Worm (Caenorhabditis elegans): ENCODE measurements around the gene hsp-1.
A peak's percentile ranks its signal among the peaks of the same experiment; 100 is the strongest.

hsp-1 gene

DNA sequence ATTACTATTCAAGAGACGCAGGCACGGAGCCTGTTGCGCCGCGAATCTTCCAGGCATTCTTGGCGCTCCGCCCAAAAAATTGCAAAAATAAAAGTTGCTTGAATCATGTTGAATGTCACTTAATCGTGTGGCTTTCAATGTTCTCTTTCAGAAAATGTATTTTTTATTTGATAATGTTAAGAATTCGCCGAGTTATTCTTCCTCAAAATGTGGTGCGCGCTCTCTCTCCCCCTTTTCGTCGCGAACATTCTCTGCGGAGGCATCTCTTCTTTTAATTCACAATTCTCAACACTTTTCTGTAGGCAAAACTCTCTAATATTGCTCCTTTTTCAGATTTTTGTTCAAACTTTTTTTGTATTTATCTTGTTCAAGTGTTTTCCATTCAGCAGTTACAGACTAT is 396 bp upstream of the hsp-1 start:
- TF ChIP-seq dao-5 (tag; optimal IDR thresholded peaks at IDR 0.05): peak; percentile 8
- peak; percentile 93 for TF ChIP-seq W03F9.2 (tag; optimal IDR thresholded peaks at IDR 0.05)
- TF ChIP-seq him-1 (tag; optimal IDR thresholded peaks at IDR 0.05): peak; percentile 98

DNA sequence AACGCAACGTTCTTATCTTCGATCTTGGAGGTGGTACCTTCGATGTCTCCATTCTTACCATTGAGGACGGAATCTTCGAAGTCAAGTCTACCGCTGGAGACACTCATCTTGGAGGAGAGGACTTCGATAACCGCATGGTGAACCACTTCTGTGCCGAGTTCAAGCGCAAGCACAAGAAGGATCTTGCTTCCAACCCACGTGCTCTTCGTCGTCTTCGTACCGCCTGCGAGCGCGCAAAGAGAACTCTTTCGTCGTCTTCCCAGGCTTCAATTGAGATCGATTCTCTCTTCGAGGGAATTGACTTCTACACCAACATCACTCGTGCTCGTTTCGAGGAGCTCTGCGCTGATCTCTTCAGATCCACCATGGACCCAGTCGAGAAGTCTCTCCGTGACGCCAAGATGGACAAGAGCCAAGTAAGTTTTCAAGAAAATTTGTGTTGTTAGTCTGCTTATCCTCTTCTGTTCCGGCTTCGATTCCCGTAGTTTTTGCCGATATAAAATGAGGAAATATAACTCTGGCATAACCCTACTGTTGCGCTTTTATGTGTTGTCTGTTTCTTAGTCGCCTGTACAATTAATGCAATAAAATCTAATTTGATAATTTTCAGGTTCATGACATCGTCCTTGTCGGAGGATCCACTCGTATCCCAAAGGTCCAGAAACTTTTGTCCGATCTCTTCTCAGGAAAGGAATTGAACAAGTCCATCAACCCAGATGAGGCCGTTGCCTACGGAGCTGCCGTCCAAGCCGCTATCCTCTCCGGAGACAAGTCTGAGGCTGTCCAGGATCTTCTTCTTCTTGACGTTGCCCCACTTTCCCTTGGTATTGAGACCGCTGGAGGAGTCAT is 1.1 kb downstream of the hsp-1 start:
- no peak for TF ChIP-seq W03F9.2 (tag; optimal IDR thresholded peaks at IDR 0.05)
- TF ChIP-seq dao-5 (tag; optimal IDR thresholded peaks at IDR 0.05): no peak
- TF ChIP-seq him-1 (tag; optimal IDR thresholded peaks at IDR 0.05): no peak

DNA sequence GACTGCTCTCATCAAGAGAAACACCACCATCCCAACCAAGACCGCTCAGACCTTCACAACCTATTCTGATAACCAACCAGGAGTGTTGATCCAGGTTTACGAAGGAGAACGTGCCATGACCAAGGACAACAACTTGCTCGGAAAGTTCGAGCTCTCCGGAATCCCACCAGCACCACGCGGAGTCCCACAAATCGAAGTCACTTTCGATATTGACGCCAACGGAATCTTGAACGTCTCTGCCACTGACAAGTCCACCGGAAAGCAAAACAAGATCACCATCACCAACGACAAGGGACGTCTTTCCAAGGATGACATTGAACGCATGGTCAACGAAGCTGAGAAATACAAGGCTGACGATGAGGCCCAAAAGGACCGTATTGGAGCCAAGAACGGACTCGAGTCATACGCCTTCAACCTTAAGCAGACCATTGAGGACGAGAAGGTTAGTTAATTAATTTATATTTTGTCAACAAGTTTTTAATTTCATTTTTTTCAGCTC is 1.7 kb downstream of the hsp-1 start:
- TF ChIP-seq W03F9.2 (tag; optimal IDR thresholded peaks at IDR 0.05) (no peak), him-1 (tag; optimal IDR thresholded peaks at IDR 0.05) (no peak), dao-5 (tag; optimal IDR thresholded peaks at IDR 0.05) (no peak)

DNA sequence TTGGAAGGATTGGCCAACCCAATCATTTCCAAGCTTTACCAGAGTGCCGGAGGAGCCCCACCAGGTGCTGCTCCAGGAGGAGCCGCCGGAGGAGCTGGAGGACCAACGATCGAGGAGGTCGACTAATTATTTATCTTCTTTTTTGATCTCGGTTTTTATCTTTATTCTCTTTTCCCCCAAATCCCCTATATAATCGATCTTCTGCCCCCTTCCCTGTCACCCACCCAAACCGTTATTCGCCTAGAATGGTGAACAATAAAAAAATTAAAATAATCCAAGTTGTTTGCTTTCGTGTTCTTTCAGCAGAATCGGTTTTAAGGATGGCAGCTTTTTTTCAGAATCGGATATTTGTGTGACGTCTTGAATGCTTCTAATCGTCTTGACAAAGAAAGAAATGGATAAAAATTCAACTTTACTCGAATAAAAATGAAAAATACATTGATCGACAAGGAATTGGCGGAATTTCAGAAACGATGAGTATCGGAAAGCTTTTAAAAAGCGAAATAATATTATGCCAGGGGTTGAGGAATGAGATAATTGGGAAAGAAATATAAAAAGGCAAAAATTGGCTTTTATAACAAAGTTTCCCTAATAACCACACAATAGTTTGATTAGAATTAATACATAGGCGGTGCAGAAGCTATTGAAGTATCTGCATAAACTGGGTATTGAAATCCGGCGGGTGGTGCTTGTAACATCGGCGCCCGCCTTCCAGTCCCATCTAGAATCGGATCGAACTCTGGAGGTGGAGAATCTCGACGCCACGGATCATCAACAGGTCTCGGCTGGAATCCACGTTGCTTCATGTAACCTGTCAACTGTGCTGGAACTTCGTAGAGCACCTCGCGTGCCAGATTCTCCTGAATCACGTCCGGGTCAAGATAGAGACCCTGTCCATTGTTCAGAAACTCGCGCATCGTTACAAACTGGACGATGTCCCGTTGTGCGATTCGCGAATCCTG is 2.6 kb downstream of the hsp-1 start:
- TF ChIP-seq him-1 (tag; optimal IDR thresholded peaks at IDR 0.05) (peak; percentile 58), W03F9.2 (tag; optimal IDR thresholded peaks at IDR 0.05) (peak; percentile 91), dao-5 (tag; optimal IDR thresholded peaks at IDR 0.05) (no peak)

DNA sequence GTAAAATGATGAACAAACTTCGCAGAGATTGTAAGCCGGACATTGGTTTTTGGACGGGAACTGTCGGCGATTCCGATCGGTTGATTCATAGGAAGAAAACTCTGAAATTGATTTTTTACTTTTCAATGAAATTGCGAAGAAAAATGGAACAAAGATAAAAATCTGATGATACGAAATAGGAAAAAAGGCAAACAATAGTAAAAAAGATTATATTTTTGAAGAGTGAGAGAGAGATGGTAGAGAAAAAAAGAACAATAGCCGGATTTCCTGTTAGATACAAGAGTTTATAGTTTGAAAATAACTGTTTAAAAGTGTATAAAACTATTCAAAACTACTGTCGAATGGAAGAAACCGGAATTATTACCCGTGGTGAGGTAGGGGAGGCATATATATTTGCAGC is 5.3 kb downstream of the hsp-1 start, which contains the start of gene nra-1:
TSS of gene nra-1 (minus strand) at position 101 of the 400 bp plus-strand sequence.
- TF ChIP-seq him-1 (tag; optimal IDR thresholded peaks at IDR 0.05) (no peak), W03F9.2 (tag; optimal IDR thresholded peaks at IDR 0.05) (no peak), dao-5 (tag; optimal IDR thresholded peaks at IDR 0.05) (no peak)

DNA sequence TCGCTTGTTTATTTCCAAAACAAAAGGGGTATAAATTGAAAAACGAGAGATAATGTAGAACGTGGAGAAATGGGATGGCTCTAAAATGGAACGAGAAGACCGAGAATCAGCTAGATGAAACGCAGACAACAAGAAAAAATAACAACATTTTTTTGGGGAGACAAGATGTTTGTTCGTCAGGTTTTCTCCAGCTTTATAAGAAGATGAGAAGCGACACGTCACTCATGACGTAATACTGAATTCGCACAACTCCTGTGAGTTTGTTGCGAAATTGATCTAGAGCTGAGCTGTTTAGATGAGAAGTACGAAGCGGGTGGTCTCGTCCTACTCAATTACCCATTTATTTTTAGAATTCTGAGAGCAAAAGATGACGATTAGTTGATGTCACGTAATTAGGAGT is 6.5 kb downstream of the hsp-1 start:
- no peak for TF ChIP-seq W03F9.2 (tag; optimal IDR thresholded peaks at IDR 0.05)
- no peak for TF ChIP-seq him-1 (tag; optimal IDR thresholded peaks at IDR 0.05)
- no peak for TF ChIP-seq dao-5 (tag; optimal IDR thresholded peaks at IDR 0.05)

DNA sequence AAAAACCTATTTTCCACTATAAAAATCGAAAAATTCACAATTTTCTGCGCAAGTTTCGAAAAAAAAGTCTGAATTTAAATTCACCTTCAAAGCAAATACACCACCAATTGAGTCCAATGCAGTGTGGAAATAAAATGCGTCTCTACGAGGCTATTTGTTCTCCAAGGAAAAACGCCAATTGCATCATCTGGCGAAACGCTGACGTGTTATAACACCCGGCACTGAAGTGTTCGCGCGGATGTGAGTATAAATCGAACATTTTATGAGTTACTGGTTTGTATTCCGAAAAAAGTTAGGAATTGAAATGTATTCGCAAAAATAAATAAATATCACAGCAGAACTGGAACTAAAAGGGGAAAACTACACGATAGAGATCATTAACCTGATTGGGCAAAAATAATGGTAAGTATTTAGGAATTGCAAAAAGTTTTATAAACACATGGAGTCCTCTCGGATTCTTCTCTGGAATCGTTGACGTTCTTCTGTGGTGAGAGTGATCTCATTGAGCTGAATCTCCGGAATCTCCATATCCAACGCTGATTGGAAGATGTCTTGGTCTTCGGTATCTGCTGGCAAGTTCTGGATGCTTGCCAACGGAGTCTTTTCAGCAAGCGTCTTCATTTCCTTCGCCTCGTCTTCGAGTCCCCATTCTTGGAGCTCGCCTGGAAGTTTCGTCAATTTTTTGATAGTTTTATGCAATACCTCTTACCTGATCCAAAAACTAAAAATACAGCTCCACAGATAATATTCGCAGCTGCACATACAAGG is 9.3 kb downstream of the hsp-1 start, which contains the start of gene zipt-7.1:
TSS of gene zipt-7.1 (minus strand) at position 232 of the 768 bp plus-strand sequence.
- TF ChIP-seq W03F9.2 (tag; optimal IDR thresholded peaks at IDR 0.05): no peak
- no peak for TF ChIP-seq him-1 (tag; optimal IDR thresholded peaks at IDR 0.05)
- no peak for TF ChIP-seq dao-5 (tag; optimal IDR thresholded peaks at IDR 0.05)

DNA sequence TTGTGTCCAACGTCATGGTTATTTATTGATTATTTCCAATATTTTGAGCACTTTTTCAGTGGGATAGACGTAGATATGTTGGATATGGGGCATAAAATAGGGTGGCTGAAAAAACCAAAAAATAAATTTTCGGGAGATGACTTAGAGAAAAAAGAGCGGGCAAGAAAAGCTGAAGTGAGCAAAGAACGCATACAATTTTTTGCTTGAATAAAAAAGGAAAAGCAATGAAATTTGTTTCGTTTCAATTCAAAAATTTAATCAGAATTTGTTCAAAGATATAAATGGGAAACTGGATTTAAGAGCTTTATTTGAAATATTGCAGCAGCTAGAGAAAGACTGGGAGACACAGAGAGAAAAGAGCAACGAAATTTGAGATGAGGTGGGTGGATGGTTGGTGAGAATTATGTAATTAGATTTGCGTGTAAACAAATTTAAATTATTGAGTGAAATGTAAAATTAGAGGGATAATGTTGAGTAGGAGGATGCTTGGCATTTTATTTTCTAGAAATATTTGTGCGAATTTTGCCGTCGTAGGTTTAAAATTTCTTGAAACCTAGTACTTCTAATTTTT is 13.0 kb downstream of the hsp-1 start, which contains the start of the genes T28F3.11 and slc-17.4:
TSS of gene T28F3.11 (minus strand) at position 51 of the 571 bp plus-strand sequence.
TSS of gene slc-17.4 (minus strand) at position 105 of the 571 bp plus-strand sequence.
- TF ChIP-seq him-1 (tag; optimal IDR thresholded peaks at IDR 0.05) (no peak), dao-5 (tag; optimal IDR thresholded peaks at IDR 0.05) (no peak), W03F9.2 (tag; optimal IDR thresholded peaks at IDR 0.05) (no peak)

DNA sequence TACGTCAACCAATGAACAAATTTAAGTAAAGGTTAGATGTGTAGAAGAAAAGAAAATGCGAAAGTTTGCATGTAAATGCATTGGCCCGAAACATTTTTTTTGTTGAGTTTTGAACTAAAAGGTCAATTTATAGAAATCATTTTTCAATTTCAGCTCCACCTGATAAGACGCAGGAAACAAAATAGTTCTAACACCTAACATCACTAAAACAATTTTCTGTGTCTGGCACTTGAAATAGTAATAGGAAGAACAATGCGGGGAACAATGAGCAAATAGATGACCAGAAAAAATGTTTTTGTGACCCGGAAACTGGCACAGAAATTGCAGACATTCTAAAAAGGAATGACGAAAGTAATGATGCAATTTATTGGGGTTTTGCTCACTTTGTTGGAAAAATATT is 13.6 kb downstream of the hsp-1 start:
- TF ChIP-seq him-1 (tag; optimal IDR thresholded peaks at IDR 0.05): no peak

DNA sequence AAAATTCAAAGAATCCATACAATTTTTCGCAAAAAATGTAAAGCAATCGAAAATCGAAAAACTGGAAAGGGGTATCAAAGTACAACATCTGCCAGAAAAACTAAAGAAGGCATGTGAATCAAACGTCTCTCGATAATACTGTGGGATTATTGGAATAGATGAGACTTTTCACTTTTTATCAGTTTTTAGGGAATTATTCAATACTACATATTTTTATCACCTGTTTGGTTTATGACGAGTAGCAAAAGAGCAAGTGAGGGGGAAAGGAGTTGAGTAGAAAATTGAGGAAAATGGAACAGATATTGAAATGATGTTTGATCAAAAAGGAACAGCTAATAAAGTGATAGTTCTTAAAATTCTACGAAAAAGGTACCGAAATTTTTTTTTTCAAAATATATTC is 14.3 kb downstream of the hsp-1 start:
- TF ChIP-seq dao-5 (tag; optimal IDR thresholded peaks at IDR 0.05) (no peak), him-1 (tag; optimal IDR thresholded peaks at IDR 0.05) (no peak), W03F9.2 (tag; optimal IDR thresholded peaks at IDR 0.05) (no peak)

DNA sequence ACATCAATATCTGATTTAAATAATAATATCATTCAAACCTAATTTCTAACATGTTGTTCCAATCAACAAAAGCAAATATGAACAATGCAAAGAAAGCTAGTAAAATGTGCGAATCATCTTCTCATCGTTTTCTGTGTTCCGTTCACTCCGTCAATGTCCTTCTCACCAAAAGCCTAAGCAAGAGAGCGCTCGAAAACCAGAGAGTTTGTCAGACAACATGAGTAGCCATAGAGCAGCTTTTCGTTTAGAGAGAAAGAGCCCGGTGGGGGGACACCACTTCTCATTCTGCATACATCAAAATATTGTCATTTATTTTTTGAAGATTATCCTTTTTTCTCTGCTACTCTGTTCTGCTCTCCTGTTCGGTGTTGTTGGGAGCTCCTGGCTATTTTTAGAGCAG is 14.9 kb downstream of the hsp-1 start:
- TF ChIP-seq dao-5 (tag; optimal IDR thresholded peaks at IDR 0.05) (no peak), W03F9.2 (tag; optimal IDR thresholded peaks at IDR 0.05) (no peak), him-1 (tag; optimal IDR thresholded peaks at IDR 0.05) (no peak)

DNA sequence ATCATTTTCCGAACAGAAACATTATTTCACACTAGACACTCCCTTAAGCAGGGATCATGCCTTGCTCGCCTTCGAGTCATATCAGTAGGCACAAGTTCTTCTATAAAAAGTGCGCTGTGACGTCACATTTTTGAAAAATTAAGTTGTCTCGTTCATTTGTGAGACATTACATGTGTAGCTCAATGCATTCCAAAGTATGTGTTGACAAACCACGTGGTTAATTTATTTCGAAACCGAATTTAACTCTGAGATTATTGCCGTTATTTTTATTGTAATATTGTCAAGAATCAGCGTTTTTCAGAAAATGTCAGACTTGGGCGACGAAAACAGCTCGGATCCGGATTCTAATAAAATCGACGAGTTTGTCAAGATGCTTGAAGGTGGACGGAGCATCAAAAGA is 15.7 kb downstream of the hsp-1 start, which contains the start of gene T28F3.5:
TSS of gene T28F3.5 (plus strand) at position 301 of the 400 bp plus-strand sequence.
- TF ChIP-seq W03F9.2 (tag; optimal IDR thresholded peaks at IDR 0.05): no peak
- no peak for TF ChIP-seq dao-5 (tag; optimal IDR thresholded peaks at IDR 0.05)
- TF ChIP-seq him-1 (tag; optimal IDR thresholded peaks at IDR 0.05): no peak

Measured in whole organism, L4/young adult.